Fruit fly (Drosophila melanogaster) whole organism, wandering third instar larva: Measurements from ENCODE around the gene Or67b.

ENCODE experiments used
- Abd-B ChIP-seq: fragments of >200 bp; optimal IDR thresholded peaks from 2 replicates; lab custom pipeline; 2017; ENCODE audit warnings: missing biosample characterization, missing genetic modification characterization
- Dfd ChIP-seq: fragments of >200 bp; optimal IDR thresholded peaks from 2 replicates; lab custom pipeline; 2017; ENCODE audit warnings: missing biosample characterization, missing genetic modification characterization
- GATAd ChIP-seq: sonication (Bioruptor generic); optimal IDR thresholded peaks from 2 replicates; lab custom pipeline; 2016; ENCODE audit warnings: missing biosample characterization, missing genetic modification characterization
- Hr78 ChIP-seq: fragments of >200 bp; optimal IDR thresholded peaks from 2 replicates; lab custom pipeline; 2017; ENCODE audit warnings: missing biosample characterization, missing genetic modification characterization
- Hr83 ChIP-seq: fragments of 200-300 bp; sonication (Bioruptor generic); optimal IDR thresholded peaks from 2 replicates; lab custom pipeline; 2016; ENCODE audit warnings: missing biosample characterization, mild to moderate bottlenecking, missing genetic modification characterization, moderate library complexity; ENCODE audit not compliant: poor library complexity, severe bottlenecking
- Jra ChIP-seq: sonication (Bioruptor generic); optimal IDR thresholded peaks from 2 replicates; lab custom pipeline; 2016; ENCODE audit warnings: missing biosample characterization, missing genetic modification characterization
- OdsH ChIP-seq: fragments of 200-800 bp; sonication (Bioruptor generic); optimal IDR thresholded peaks from 2 replicates; lab custom pipeline; 2016; ENCODE audit warnings: missing biosample characterization, mild to moderate bottlenecking, missing genetic modification characterization
- Vsx2 ChIP-seq: fragments of 200-300, 225-300 bp; sonication (Bioruptor generic); optimal IDR thresholded peaks from 2 replicates; lab custom pipeline; 2018; ENCODE audit warnings: missing biosample characterization, missing genetic modification characterization; ENCODE audit not compliant: partially characterized antibody
- ey ChIP-seq: fragments of 200-800 bp; sonication (Bioruptor generic); optimal IDR thresholded peaks from 2 replicates; lab custom pipeline; 2016; ENCODE audit warnings: missing biosample characterization, missing genetic modification characterization
- h ChIP-seq: fragments of 200-800 bp; sonication (Bioruptor generic); optimal IDR thresholded peaks from 3 replicates; lab custom pipeline; 2016; ENCODE audit warnings: missing biosample characterization, mild to moderate bottlenecking, missing genetic modification characterization
- tai ChIP-seq: sonication (Bioruptor generic); optimal IDR thresholded peaks from 2 replicates; lab custom pipeline; 2016; ENCODE audit warnings: missing biosample characterization, missing genetic modification characterization

- no peak for TF ChIP-seq Vsx2 (GFP tag; lab: Kevin White, UChicago)
- TF ChIP-seq Jra (GFP tag; lab: Kevin White, UChicago), result no peak
- no peak for TF ChIP-seq Hr83 (GFP tag; lab: Kevin White, UChicago)
- no peak for TF ChIP-seq h
- TF ChIP-seq Abd-B (GFP tag; lab: Kevin White, UChicago), result no peak
- no peak for TF ChIP-seq Hr78 (GFP tag; lab: Kevin White, UChicago)
- no peak for TF ChIP-seq tai (GFP tag; lab: Kevin White, UChicago)
- TF ChIP-seq OdsH (GFP tag; lab: Kevin White, UChicago), result no peak
- no peak for TF ChIP-seq Dfd (GFP tag; lab: Kevin White, UChicago)
- TF ChIP-seq ey, result no peak
- no peak for TF ChIP-seq GATAd (GFP tag; lab: Kevin White, UChicago)
Observed at dm6 chr3L:9677260-9677659, 48.3 kb upstream of the Or67b start.
